Fruit fly (Drosophila melanogaster) whole organism, adult: ENCODE measurements around the gene sina.
A peak's percentile ranks its signal among the peaks of the same experiment; 100 is the strongest.

Experiments used
- CG11617 ChIP-seq: fragments of 200-800 bp; sonication (Bioruptor generic); optimal IDR thresholded peaks from 2 replicates; lab custom pipeline; 2017; ENCODE audit warnings: mild to moderate bottlenecking, missing biosample characterization, missing genetic modification reagents, missing genetic modification characterization
- CG12768 ChIP-seq: fragments of 200-800 bp; sonication (Bioruptor generic); optimal IDR thresholded peaks from 2 replicates; lab custom pipeline; 2017; ENCODE audit warnings: missing biosample characterization, missing genetic modification characterization, mild to moderate bottlenecking, moderate library complexity, missing genetic modification reagents
- CG14711 ChIP-seq: fragments of 200-800 bp; sonication (Bioruptor generic); optimal IDR thresholded peaks from 2 replicates; lab custom pipeline; 2018; ENCODE audit warnings: missing biosample characterization, mild to moderate bottlenecking, missing genetic modification characterization, moderate library complexity
- CG1620 ChIP-seq: fragments of 200-800 bp; sonication (Bioruptor generic); optimal IDR thresholded peaks from 2 replicates; lab custom pipeline; 2016; ENCODE audit warnings: missing biosample characterization, missing genetic modification characterization
- CG33017 ChIP-seq: fragments of 200-800 bp; sonication (Bioruptor generic); optimal IDR thresholded peaks from 2 replicates; lab custom pipeline; 2018; ENCODE audit warnings: missing biosample characterization, mild to moderate bottlenecking, missing genetic modification characterization, moderate library complexity
- CG5204 ChIP-seq: fragments of 200-800 bp; sonication (Bioruptor generic); optimal IDR thresholded peaks from 2 replicates; lab custom pipeline; 2016; ENCODE audit warnings: missing biosample characterization, missing genetic modification characterization
- CG7045 ChIP-seq: fragments of 200-800 bp; sonication (Bioruptor generic); optimal IDR thresholded peaks from 2 replicates; lab custom pipeline; 2017; ENCODE audit warnings: missing biosample characterization, mild to moderate bottlenecking, missing genetic modification characterization
- CG7101 ChIP-seq: fragments of 200-800 bp; sonication (Bioruptor generic); optimal IDR thresholded peaks from 2 replicates; lab custom pipeline; 2018; ENCODE audit warnings: missing biosample characterization, mild to moderate bottlenecking, missing genetic modification characterization, moderate library complexity
- Clk ChIP-seq: fragments of 200-800 bp; sonication (Bioruptor generic); optimal IDR thresholded peaks from 2 replicates; lab custom pipeline; 2017; ENCODE audit warnings: missing biosample characterization, missing genetic modification characterization
- Crg-1 ChIP-seq: fragments of 200-800 bp; sonication (Bioruptor generic); optimal IDR thresholded peaks from 2 replicates; lab custom pipeline; 2016; ENCODE audit warnings: missing biosample characterization, missing genetic modification characterization
- Hr96 ChIP-seq: fragments of 200-800 bp; sonication (Bioruptor generic); optimal IDR thresholded peaks from 2 replicates; lab custom pipeline; 2016; ENCODE audit warnings: missing biosample characterization, missing genetic modification characterization
- Mnt ChIP-seq: fragments of 200-800 bp; sonication (Bioruptor generic); optimal IDR thresholded peaks from 2 replicates; lab custom pipeline; 2016; ENCODE audit warnings: missing biosample characterization, mild to moderate bottlenecking, missing genetic modification characterization
- bab1 ChIP-seq: fragments of 200-800 bp; sonication (Bioruptor generic); optimal IDR thresholded peaks from 3 replicates; lab custom pipeline; 2019; ENCODE audit warnings: missing biosample characterization, mild to moderate bottlenecking, missing genetic modification characterization, moderate library complexity
- cic ChIP-seq: fragments of 200-800 bp; sonication (Bioruptor generic); optimal IDR thresholded peaks from 2 replicates; lab custom pipeline; 2017; ENCODE audit warnings: missing biosample characterization, mild to moderate bottlenecking, missing genetic modification characterization, moderate library complexity
- cnc ChIP-seq, 2 experiments: fragments of >200 bp; optimal IDR thresholded peaks; 2 replicates each; lab custom pipeline; 2017
- kay ChIP-seq: fragments of 200-800 bp; sonication (Bioruptor generic); peaks from one replicate; lab custom pipeline; 2016; ENCODE audit warnings: missing biosample characterization, missing genetic modification characterization, borderline replicate concordance
- ovo ChIP-seq: fragments of 200-800 bp; sonication (Bioruptor generic); optimal IDR thresholded peaks from 2 replicates; lab custom pipeline; 2016; ENCODE audit warnings: missing biosample characterization, missing genetic modification characterization
- pad ChIP-seq: fragments of 200-800 bp; sonication (Bioruptor generic); optimal IDR thresholded peaks from 3 replicates; lab custom pipeline; 2017; ENCODE audit warnings: missing biosample characterization, missing genetic modification characterization, mild to moderate bottlenecking, moderate library complexity, missing genetic modification reagents
- tj ChIP-seq: fragments of 200-800 bp; sonication (Bioruptor generic); optimal IDR thresholded peaks from 3 replicates; lab custom pipeline; 2017; ENCODE audit warnings: missing biosample characterization, mild to moderate bottlenecking, missing genetic modification characterization, moderate library complexity
- toe ChIP-seq: fragments of 200-800 bp; sonication (Bioruptor generic); optimal IDR thresholded peaks from 2 replicates; lab custom pipeline; 2016; ENCODE audit warnings: missing biosample characterization, missing genetic modification characterization

Gene sina

DNA sequence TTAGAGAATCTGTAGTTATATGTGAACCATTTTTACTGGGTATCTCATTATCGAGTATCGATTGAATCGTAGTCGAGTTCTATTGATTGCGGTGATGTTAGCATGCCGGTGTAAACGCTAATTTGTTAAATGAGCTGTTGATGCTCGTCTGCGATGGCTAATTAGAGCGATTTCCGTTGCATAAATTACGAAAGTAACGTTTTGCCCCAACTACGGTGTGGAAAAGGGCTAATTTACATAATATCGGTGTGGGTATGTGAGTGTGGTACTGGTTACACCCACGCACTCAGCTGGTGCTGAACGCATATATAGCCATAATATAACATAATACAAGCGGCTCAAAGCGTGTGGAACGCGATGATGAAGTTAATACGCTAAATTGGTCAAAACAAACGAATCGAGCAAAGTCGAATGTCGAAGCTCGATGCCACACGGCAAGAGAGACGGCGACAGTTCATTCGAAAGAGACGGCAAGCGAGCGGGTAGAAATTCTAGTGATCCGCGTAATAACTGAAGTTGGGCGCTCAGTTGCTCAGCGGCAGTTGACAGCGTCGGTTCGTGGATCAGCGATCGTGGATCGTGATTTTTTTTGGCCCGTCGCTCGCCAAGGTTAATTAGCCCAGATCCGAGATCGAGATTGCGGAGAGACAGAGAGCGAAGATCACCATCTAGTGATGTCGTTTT, 23.4 kb downstream of the sina start, which contains the start of gene CG32170:
Gene CG32170, plus strand, starts transcription at position 525 of the 684 bp plus-strand sequence.
- TF ChIP-seq CG11617 (no peak), CG5204 (GFP tag; lab: Kevin White, UChicago) (no peak), pad (GFP tag; lab: Kevin White, UChicago) (no peak), Hr96 (GFP tag; lab: Kevin White, UChicago) (no peak), cnc (optimal IDR thresholded peaks at IDR 0.05; lab: Kevin White, UChicago) (no peak)

DNA sequence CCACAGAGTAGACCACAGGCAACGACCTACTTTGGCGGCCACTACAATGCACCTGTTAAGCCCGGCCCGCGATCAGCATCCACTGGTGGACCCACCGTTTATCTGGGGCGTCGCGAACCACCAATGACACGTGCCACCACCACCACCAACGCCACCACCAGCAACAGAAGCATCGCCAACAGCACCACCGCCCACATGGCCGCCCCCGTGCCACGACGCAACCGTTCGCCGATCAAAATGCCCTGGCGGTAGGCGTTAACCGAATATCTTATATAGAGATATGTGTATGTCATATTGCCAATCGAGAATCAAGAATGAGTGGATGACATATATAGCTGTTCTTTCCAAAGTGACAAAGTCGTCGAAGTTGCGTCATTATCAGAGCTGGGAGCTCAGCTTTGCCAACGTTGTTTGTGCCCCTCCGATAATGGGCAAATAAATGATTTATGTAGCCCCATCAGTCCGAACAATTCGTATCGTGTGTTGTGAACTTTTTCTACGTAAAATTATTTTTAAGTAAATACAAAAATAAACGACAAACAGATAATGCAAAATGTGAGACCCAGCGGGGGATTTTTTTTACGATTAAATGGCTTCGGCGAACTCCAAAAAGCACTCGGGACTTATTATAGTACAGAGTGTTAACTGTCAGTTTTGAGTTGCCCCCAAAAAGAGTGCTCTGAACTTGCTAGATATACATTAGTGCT, 25.4 kb downstream of the sina start:
- no peak for TF ChIP-seq CG12768
- TF ChIP-seq CG1620 (GFP tag; lab: Kevin White, UChicago): no peak
- no peak for TF ChIP-seq CG7101 (tag; lab: Kevin White, UChicago)
- no peak for TF ChIP-seq bab1 (GFP tag; lab: Kevin White, UChicago)
- no peak for TF ChIP-seq cnc (optimal IDR thresholded peaks at IDR 0.05; lab: Kevin White, UChicago)
- TF ChIP-seq Clk (GFP tag; lab: Kevin White, UChicago): no peak
- TF ChIP-seq Hr96 (GFP tag; lab: Kevin White, UChicago): no peak
- no peak for TF ChIP-seq cic (GFP tag; lab: Kevin White, UChicago)
- TF ChIP-seq CG7045 (GFP tag; lab: Kevin White, UChicago): no peak
- TF ChIP-seq kay: no peak
- TF ChIP-seq toe (GFP tag; lab: Kevin White, UChicago): no peak
- no peak for TF ChIP-seq CG14711 (tag; lab: Kevin White, UChicago)
- TF ChIP-seq tj (GFP tag; lab: Kevin White, UChicago): no peak
- TF ChIP-seq CG5204 (GFP tag; lab: Kevin White, UChicago): no peak
- TF ChIP-seq CG33017: no peak
- no peak for TF ChIP-seq Crg-1 (GFP tag; lab: Kevin White, UChicago)
- TF ChIP-seq ovo: no peak
- TF ChIP-seq pad (GFP tag; lab: Kevin White, UChicago): no peak

DNA sequence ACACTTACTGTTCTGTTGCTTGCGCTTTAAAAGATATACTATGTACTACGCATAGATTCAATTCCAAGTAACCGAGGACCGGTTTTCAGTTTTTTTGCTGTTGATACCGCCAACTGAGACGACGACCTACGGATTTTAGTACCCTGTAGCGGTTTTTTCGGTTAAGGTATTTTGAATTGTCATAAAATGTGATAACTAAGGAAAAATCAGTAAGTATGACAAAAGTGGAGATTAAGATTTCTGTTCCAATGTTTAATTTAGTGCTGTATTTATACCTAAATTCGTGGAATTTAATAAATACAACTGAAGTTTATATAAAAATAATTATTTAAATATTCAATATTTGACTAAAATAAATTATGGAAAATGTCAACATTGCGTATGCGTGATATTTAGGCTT, 27.5 kb downstream of the sina start:
- TF ChIP-seq cnc (optimal IDR thresholded peaks at IDR 0.05; lab: Kevin White, UChicago): no peak

dm6 chr3L:16884037-16884436, 30.5 kb downstream of the sina start:
- TF ChIP-seq bab1 (GFP tag; lab: Kevin White, UChicago): no peak
- TF ChIP-seq CG14711 (tag; lab: Kevin White, UChicago): no peak
- TF ChIP-seq CG7045 (GFP tag; lab: Kevin White, UChicago): no peak
- TF ChIP-seq CG33017: no peak
- TF ChIP-seq Mnt (GFP tag; lab: Kevin White, UChicago): no peak
- no peak for TF ChIP-seq ovo
- no peak for TF ChIP-seq toe (GFP tag; lab: Kevin White, UChicago)
- TF ChIP-seq CG12768: no peak
- TF ChIP-seq CG1620 (GFP tag; lab: Kevin White, UChicago): no peak
- TF ChIP-seq cnc (optimal IDR thresholded peaks at IDR 0.05; lab: Kevin White, UChicago): no peak
- TF ChIP-seq Hr96 (GFP tag; lab: Kevin White, UChicago): no peak

DNA sequence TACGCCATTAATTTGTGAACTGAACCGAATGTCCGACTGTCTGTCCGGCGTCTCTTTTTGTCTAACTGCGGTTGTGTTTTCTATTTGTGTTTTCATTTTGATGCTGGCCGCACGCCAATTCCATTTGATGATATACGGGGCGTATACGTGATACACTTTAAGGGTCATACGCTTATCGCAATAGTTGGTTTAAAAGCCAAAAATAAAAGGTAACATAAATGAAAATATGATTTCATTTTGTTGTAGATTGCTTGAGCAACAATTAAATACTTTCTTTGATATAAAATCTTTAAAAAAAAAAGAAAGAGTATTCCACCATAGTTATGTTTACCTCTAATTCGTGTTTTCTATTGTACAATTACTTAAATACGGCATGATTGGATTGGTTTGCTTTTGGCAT, 31.5 kb downstream of the sina start:
- TF ChIP-seq cnc (optimal IDR thresholded peaks at IDR 0.05; lab: Kevin White, UChicago) (no peak), CG14711 (tag; lab: Kevin White, UChicago) (no peak), CG5204 (GFP tag; lab: Kevin White, UChicago) (no peak), toe (GFP tag; lab: Kevin White, UChicago) (no peak), CG1620 (GFP tag; lab: Kevin White, UChicago) (no peak), CG33017 (peak; percentile 45), CG11617 (no peak)

DNA sequence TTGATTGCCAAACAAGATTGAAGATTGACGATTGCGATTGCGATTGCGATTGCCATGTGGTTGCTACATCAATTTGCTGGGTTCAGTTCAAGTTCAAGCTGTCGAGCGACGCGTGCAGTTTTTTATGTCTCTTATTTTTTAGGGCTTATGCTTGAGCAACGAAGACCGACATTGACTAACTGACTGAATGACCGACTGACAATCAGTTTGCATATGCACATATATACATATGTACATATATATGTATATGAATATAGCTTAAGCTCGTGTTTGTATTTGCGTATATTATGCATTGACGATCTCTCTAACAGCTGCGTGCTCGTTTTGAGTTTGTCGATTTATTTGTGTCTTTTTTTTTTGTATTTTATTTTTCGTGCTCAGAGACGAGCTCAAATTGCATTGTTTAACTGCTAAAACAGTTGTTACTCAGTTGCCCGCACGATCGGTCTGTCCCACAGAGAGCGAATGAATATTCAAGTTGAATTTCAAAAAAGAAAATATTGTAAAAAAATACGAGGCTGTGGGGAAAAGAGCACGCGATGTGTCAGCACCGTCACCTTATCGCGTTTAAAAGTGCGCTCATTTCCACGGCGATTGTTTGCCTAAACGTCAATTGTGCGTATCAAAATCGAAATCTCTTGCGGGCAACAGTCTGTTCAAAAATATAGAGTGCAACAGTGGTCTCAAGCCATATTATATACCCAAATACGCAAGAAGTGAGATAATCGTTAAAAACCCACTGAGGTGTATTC, 32.8 kb downstream of the sina start:
- TF ChIP-seq CG7101 (tag; lab: Kevin White, UChicago) (no peak), CG5204 (GFP tag; lab: Kevin White, UChicago) (no peak), CG1620 (GFP tag; lab: Kevin White, UChicago) (no peak), ovo (no peak), CG33017 (no peak), CG12768 (peak; percentile 35), CG7045 (GFP tag; lab: Kevin White, UChicago) (no peak), toe (GFP tag; lab: Kevin White, UChicago) (no peak), CG11617 (no peak), cic (GFP tag; lab: Kevin White, UChicago) (peak; percentile 65), Clk (GFP tag; lab: Kevin White, UChicago) (no peak), Mnt (GFP tag; lab: Kevin White, UChicago) (no peak), cnc (optimal IDR thresholded peaks at IDR 0.05; lab: Kevin White, UChicago) (no peak), tj (GFP tag; lab: Kevin White, UChicago) (peak; percentile 29), kay (peak; percentile 95), pad (GFP tag; lab: Kevin White, UChicago) (no peak), Hr96 (GFP tag; lab: Kevin White, UChicago) (no peak), bab1 (GFP tag; lab: Kevin White, UChicago) (peak; percentile 34), Crg-1 (GFP tag; lab: Kevin White, UChicago) (no peak), CG14711 (tag; lab: Kevin White, UChicago) (peak; percentile 10)
